Fruit fly (Drosophila melanogaster): Measurements from ENCODE around the gene CG9737.
A peak's percentile ranks its signal among the peaks of the same experiment; 100 is the strongest.

Gene CG9737

DNA sequence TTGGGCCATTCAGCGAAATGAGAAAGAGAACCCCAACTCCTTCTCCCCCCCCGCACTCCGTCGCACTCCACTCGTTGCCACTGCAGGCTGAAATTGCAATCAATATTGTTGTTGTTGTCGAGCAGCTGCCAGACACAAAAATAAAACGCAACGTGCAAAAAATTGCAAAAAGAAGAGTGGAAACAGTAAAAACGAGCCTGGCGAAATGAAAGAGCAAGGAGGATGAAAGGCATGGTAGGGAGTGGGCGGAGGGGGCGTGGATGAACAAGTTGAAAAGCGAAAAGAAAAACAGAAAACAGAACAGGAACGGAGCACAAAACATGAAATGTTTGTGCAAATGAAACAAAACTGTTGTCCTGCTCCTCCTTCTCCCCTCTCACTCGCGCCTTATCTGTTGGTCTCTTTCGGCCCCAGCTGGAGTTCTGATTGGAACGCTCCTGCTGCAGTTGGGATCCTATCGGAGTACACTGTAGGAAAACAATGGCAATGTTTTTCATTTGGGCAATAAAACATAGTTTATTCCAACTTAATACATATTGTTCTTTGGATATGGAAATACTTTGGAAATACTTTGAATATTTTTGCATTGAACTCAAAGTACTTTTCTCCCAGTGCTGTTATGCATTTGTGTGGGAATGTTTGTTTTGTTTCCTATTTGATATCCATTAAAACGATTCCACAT, 42.0 kb upstream of the CG9737 start:
- TF ChIP-seq Mio (GFP tag; optimal IDR thresholded peaks at IDR 0.05), result peak; percentile 11
- TF ChIP-seq psq (GFP tag; optimal IDR thresholded peaks at IDR 0.05), result peak; percentile 98
- peak; percentile 89 for TF ChIP-seq h (GFP tag; optimal IDR thresholded peaks at IDR 0.05)
- peak; percentile 91 for TF ChIP-seq tai (GFP tag; optimal IDR thresholded peaks at IDR 0.05)
- peak; percentile 85 for TF ChIP-seq fru (GFP tag; optimal IDR thresholded peaks at IDR 0.05)
- peak; percentile 88 for TF ChIP-seq rgr (GFP tag; optimal IDR thresholded peaks at IDR 0.05)
- TF ChIP-seq pan (optimal IDR thresholded peaks at IDR 0.05), result no peak
- TF ChIP-seq Hr83 (GFP tag; optimal IDR thresholded peaks at IDR 0.05; ENCODE audit: poor library complexity, severe bottlenecking), result no peak
- peak; percentile 35 for TF ChIP-seq woc (GFP tag; optimal IDR thresholded peaks at IDR 0.05)
- TF ChIP-seq dsf (GFP tag; optimal IDR thresholded peaks at IDR 0.05; ENCODE audit: borderline replicate concordance), result peak; percentile 49
- peak; percentile 51 for TF ChIP-seq Dif (GFP tag; optimal IDR thresholded peaks at IDR 0.05; ENCODE audit: partially characterized antibody)
- TF ChIP-seq CG9705 (GFP tag; optimal IDR thresholded peaks at IDR 0.05), result no peak
- TF ChIP-seq sage (GFP tag; optimal IDR thresholded peaks at IDR 0.05), result peak; percentile 58
- no peak for TF ChIP-seq sv (GFP tag; optimal IDR thresholded peaks at IDR 0.05)
- peak; percentile 78 for TF ChIP-seq Sp1 (GFP tag; optimal IDR thresholded peaks at IDR 0.05)
- peak; percentile 80 for TF ChIP-seq br (GFP tag; optimal IDR thresholded peaks at IDR 0.05)
- TF ChIP-seq Jra (GFP tag; optimal IDR thresholded peaks at IDR 0.05), result peak; percentile 54
- TF ChIP-seq Hr78 (GFP tag; optimal IDR thresholded peaks at IDR 0.05), result no peak
- peak; percentile 77 for TF ChIP-seq HLH106 (tag; optimal IDR thresholded peaks at IDR 0.05)
- peak; percentile 85 for TF ChIP-seq ey (GFP tag; optimal IDR thresholded peaks at IDR 0.05)
- TF ChIP-seq foxo (GFP tag; optimal IDR thresholded peaks at IDR 0.05), result peak in 1 of 2 experiments; percentile 85
- TF ChIP-seq brk (GFP tag; optimal IDR thresholded peaks at IDR 0.05), result peak; percentile 47
- peak; percentile 80 for TF ChIP-seq Hnf4 (GFP tag; optimal IDR thresholded peaks at IDR 0.05)
- peak; percentile 7 for TF ChIP-seq CG32264 (GFP tag; optimal IDR thresholded peaks at IDR 0.05)
- peak; percentile 52 for TF ChIP-seq GATAd (GFP tag; optimal IDR thresholded peaks at IDR 0.05)
- TF ChIP-seq N (GFP tag; optimal IDR thresholded peaks at IDR 0.05), result no peak
- TF ChIP-seq OdsH (GFP tag; optimal IDR thresholded peaks at IDR 0.05), result peak; percentile 84
- no peak for TF ChIP-seq usp (GFP tag; optimal IDR thresholded peaks at IDR 0.05)
- TF ChIP-seq Rel (GFP tag; optimal IDR thresholded peaks at IDR 0.05), result peak; percentile 20
- peak; percentile 18 for TF ChIP-seq Rel (tag; optimal IDR thresholded peaks at IDR 0.05)
- TF ChIP-seq Dfd (GFP tag; optimal IDR thresholded peaks at IDR 0.05), result no peak
- TF ChIP-seq Myc (optimal IDR thresholded peaks at IDR 0.05), result no peak
- TF ChIP-seq dmrt93B (GFP tag; optimal IDR thresholded peaks at IDR 0.05), result peak; percentile 66
- TF ChIP-seq jim (GFP tag; optimal IDR thresholded peaks at IDR 0.05), result peak; percentile 69
- TF ChIP-seq Abd-B (GFP tag; optimal IDR thresholded peaks at IDR 0.05), result no peak
- TF ChIP-seq lola (GFP tag; optimal IDR thresholded peaks at IDR 0.05), result no peak
- peak in 1 of 2 experiments; percentile 42 for TF ChIP-seq dl (GFP tag; optimal IDR thresholded peaks at IDR 0.05; ENCODE audit: insufficient read depth in 1 of 2, partially characterized antibody in 2 of 2)
- peak; percentile 77 for TF ChIP-seq CrebA (GFP tag; optimal IDR thresholded peaks at IDR 0.05; ENCODE audit: borderline replicate concordance)
- peak; percentile 80 for TF ChIP-seq Vsx2 (GFP tag; optimal IDR thresholded peaks at IDR 0.05; ENCODE audit: partially characterized antibody)

DNA sequence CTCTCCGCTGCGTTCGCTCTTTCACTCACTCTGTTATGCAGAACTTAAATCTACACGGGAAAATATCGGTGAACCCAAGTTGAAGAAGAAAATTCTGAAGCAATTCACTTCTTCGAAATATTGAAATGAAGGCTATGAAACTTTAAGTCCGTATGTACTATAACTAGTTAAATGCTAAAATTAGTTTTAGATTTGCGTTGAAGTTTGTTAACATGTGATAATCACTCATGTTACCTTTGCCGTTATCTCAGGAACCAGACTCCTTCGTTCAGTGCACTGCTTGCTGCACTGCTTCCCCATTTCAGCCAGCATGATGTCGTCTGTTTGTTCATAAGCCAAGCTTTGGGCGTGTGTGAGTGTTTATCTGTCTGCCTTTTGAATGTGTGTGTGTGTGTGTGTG, 41.5 kb upstream of the CG9737 start:
- TF ChIP-seq CrebA (GFP tag; optimal IDR thresholded peaks at IDR 0.05; ENCODE audit: borderline replicate concordance) (no peak), Sp1 (GFP tag; optimal IDR thresholded peaks at IDR 0.05) (peak; percentile 72), Hr83 (GFP tag; optimal IDR thresholded peaks at IDR 0.05; ENCODE audit: poor library complexity, severe bottlenecking) (no peak), Dif (GFP tag; optimal IDR thresholded peaks at IDR 0.05; ENCODE audit: partially characterized antibody) (no peak), ey (GFP tag; optimal IDR thresholded peaks at IDR 0.05) (peak; percentile 80), GATAd (GFP tag; optimal IDR thresholded peaks at IDR 0.05) (no peak), Rel (GFP tag; optimal IDR thresholded peaks at IDR 0.05) (no peak), Rel (tag; optimal IDR thresholded peaks at IDR 0.05) (no peak), Vsx2 (GFP tag; optimal IDR thresholded peaks at IDR 0.05; ENCODE audit: partially characterized antibody) (no peak), lola (GFP tag; optimal IDR thresholded peaks at IDR 0.05) (no peak), jim (GFP tag; optimal IDR thresholded peaks at IDR 0.05) (no peak), N (GFP tag; optimal IDR thresholded peaks at IDR 0.05) (peak; percentile 9), woc (GFP tag; optimal IDR thresholded peaks at IDR 0.05) (peak; percentile 80), sv (GFP tag; optimal IDR thresholded peaks at IDR 0.05) (no peak), Hnf4 (GFP tag; optimal IDR thresholded peaks at IDR 0.05) (peak; percentile 49), Mio (GFP tag; optimal IDR thresholded peaks at IDR 0.05) (no peak), brk (GFP tag; optimal IDR thresholded peaks at IDR 0.05) (peak; percentile 53), Abd-B (GFP tag; optimal IDR thresholded peaks at IDR 0.05) (no peak), Myc (optimal IDR thresholded peaks at IDR 0.05) (no peak), psq (GFP tag; optimal IDR thresholded peaks at IDR 0.05) (no peak), br (GFP tag; optimal IDR thresholded peaks at IDR 0.05) (peak; percentile 76), CG32264 (GFP tag; optimal IDR thresholded peaks at IDR 0.05) (peak; percentile 13), fru (GFP tag; optimal IDR thresholded peaks at IDR 0.05) (peak; percentile 88), usp (GFP tag; optimal IDR thresholded peaks at IDR 0.05) (no peak), CG9705 (GFP tag; optimal IDR thresholded peaks at IDR 0.05) (peak; percentile 25), Dfd (GFP tag; optimal IDR thresholded peaks at IDR 0.05) (no peak), rgr (GFP tag; optimal IDR thresholded peaks at IDR 0.05) (peak; percentile 73), dl (GFP tag; optimal IDR thresholded peaks at IDR 0.05; ENCODE audit: insufficient read depth in 1 of 2, partially characterized antibody in 2 of 2) (no peak), h (GFP tag; optimal IDR thresholded peaks at IDR 0.05) (peak; percentile 86), Jra (GFP tag; optimal IDR thresholded peaks at IDR 0.05) (no peak), dmrt93B (GFP tag; optimal IDR thresholded peaks at IDR 0.05) (peak; percentile 52), HLH106 (tag; optimal IDR thresholded peaks at IDR 0.05) (peak; percentile 70), OdsH (GFP tag; optimal IDR thresholded peaks at IDR 0.05) (peak; percentile 74), sage (GFP tag; optimal IDR thresholded peaks at IDR 0.05) (no peak), pan (optimal IDR thresholded peaks at IDR 0.05) (no peak), dsf (GFP tag; optimal IDR thresholded peaks at IDR 0.05; ENCODE audit: borderline replicate concordance) (no peak), Hr78 (GFP tag; optimal IDR thresholded peaks at IDR 0.05) (no peak), foxo (GFP tag; optimal IDR thresholded peaks at IDR 0.05) (peak in 1 of 2 experiments; percentile 77), tai (GFP tag; optimal IDR thresholded peaks at IDR 0.05) (no peak)
